Fruit fly (Drosophila melanogaster): ENCODE results near the gene Rlip.

- TF ChIP-seq CTCF (optimal IDR thresholded peaks at IDR 0.05) (no peak), CG8478 (optimal IDR thresholded peaks at IDR 0.05) (no peak)
These were observed 16.4 kb upstream of the Rlip start for dm6 chr3R:21001123-21001522.

Measured in S2 (cell line).